Fruit fly (Drosophila melanogaster): ENCODE measurements around the gene CG1677.

Gene CG1677

DNA sequence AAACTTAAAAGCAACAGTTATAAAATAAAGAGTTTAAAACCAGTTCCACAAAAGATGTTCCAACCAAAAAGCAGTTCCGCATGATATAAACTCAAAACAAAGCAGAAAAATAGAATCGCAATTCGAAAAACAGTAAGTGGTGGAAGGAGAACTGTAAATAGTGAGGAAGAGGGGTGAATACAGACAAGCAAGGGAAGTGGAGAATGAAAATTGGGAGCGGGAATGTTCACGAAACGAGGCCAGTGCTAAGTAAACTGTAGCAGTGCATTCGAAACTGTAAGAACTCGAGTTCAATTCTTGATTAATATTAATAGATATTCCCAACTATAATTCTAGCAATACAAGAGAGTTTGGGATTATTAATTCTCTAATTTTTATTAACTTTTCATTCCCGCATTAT is 67.6 kb downstream of the CG1677 start (continued):
- TF ChIP-seq CG10462 (GFP tag; optimal IDR thresholded peaks at IDR 0.05) (no peak), sd (tag; optimal IDR thresholded peaks at IDR 0.05) (no peak), pros (GFP tag; optimal IDR thresholded peaks at IDR 0.05) (peak; percentile 24), dmrt11E (tag; optimal IDR thresholded peaks at IDR 0.05) (no peak), ci (GFP tag; IDR thresholded peaks at IDR 0.05) (no peak), CG30431 (GFP tag; optimal IDR thresholded peaks at IDR 0.05) (no peak), seq (GFP tag; IDR thresholded peaks at IDR 0.05) (0 out of 2 replicates have a peak, but pooled peaks have one; percentile 0), CoRest (tag; optimal IDR thresholded peaks at IDR 0.05) (no peak), NC2α (GFP tag; optimal IDR thresholded peaks at IDR 0.05) (no peak), CG15601 (tag; optimal IDR thresholded peaks at IDR 0.05) (no peak), CG5245 (GFP tag; optimal IDR thresholded peaks at IDR 0.05) (no peak), nerfin-1 (tag; optimal IDR thresholded peaks at IDR 0.05) (no peak), cad (GFP tag; optimal IDR thresholded peaks at IDR 0.05) (peak; percentile 63), Sry-δ (GFP tag; optimal IDR thresholded peaks at IDR 0.05) (no peak), tx (GFP tag; optimal IDR thresholded peaks at IDR 0.05) (no peak), CG1233 (GFP tag; optimal IDR thresholded peaks at IDR 0.05) (no peak), Doc3 (GFP tag; IDR thresholded peaks at IDR 0.05; ENCODE audit: partially characterized antibody) (no peak), CG13424 (tag; optimal IDR thresholded peaks at IDR 0.05) (no peak), dati (GFP tag; IDR thresholded peaks at IDR 0.05) (no peak)

DNA sequence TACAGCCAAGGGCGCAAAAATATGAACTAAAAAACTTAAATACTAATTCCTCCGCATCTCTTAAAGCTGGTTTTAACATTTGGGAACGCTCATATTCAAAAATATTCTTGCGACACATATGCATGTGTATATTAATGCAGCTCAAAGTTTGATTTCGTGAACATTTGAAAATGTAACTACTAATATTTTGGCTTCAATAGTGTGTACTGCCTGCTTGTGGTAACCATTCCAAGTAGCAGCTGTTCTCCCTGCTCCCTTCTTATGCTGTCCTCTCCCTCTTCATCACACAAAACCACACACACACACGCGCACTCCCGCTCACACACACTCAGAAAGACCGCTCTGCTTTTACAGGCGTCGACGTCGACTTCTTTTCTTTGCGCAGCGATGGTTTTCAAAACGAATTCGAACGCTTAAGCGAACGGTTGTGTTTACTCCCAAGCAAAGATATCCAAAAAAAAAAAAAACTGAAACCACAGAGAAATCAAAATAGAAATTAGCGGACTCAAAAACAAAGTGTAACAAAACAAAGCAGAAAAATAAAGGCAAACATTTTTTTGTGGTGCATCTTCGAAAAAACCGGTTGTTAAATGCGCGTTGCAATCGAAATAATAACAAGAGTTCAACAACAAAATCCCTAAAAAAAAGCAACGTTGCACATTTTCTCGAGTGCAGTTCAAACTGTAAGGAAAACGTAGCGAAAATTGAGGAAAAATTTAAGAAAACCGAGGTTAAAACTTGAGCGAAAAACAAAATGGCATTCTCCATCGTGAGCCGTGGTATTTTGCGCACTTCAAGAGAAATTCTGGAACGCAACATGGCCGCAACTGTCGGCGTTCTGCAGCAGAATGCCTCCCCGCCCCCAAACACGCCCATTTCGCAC is 68.4 kb downstream of the CG1677 start, which contains the start of gene CBP:
Gene CBP (plus strand): TSS at position 391 of the 883 bp plus-strand sequence.
- peak; percentile 83 for TF ChIP-seq CG11085 (GFP tag; IDR thresholded peaks at IDR 0.05)
- peak; percentile 90 for TF ChIP-seq bowl (GFP tag; IDR thresholded peaks at IDR 0.05)
- peak; percentile 97 for TF ChIP-seq ems (GFP tag; optimal IDR thresholded peaks at IDR 0.05)
- TF ChIP-seq CG1024 (GFP tag; IDR thresholded peaks at IDR 0.05) = peak; percentile 92
- peak; percentile 91 for TF ChIP-seq ab (GFP tag; optimal IDR thresholded peaks at IDR 0.05)
- 0 out of 2 replicates have a peak, but pooled peaks have one; percentile 15 for TF ChIP-seq Bgb (GFP tag; IDR thresholded peaks at IDR 0.05; ENCODE audit: partially characterized antibody)
- TF ChIP-seq CG6683 (GFP tag; optimal IDR thresholded peaks at IDR 0.05) = peak; percentile 92
- TF ChIP-seq Blimp-1 (GFP tag; optimal IDR thresholded peaks at IDR 0.05) = peak; percentile 97
- TF ChIP-seq CG6254 (GFP tag; optimal IDR thresholded peaks at IDR 0.05) = peak; percentile 97
- TF ChIP-seq CG2129 (GFP tag; IDR thresholded peaks at IDR 0.05; ENCODE audit: partially characterized antibody) = no peak
- TF ChIP-seq Eip74EF (GFP tag; optimal IDR thresholded peaks at IDR 0.05) = peak in 1 of 2 experiments; percentile 98
- peak; percentile 94 for TF ChIP-seq tup (GFP tag; optimal IDR thresholded peaks at IDR 0.05)
- peak; percentile 78 for TF ChIP-seq exex (tag; optimal IDR thresholded peaks at IDR 0.05)
- peak; percentile 93 for TF ChIP-seq CG4328 (GFP tag; optimal IDR thresholded peaks at IDR 0.05)
- peak; percentile 97 for TF ChIP-seq shn (GFP tag; optimal IDR thresholded peaks at IDR 0.05)
- peak; percentile 98 for TF ChIP-seq lab (GFP tag; optimal IDR thresholded peaks at IDR 0.05)
- TF ChIP-seq br (optimal IDR thresholded peaks at IDR 0.05) = no peak
- TF ChIP-seq Hr78 (GFP tag; optimal IDR thresholded peaks at IDR 0.05) = peak in 1 of 2 experiments; percentile 90
- TF ChIP-seq bab2 (GFP tag; optimal IDR thresholded peaks at IDR 0.05) = peak; percentile 96
- peak; percentile 90 for TF ChIP-seq Nf-YA (GFP tag; IDR thresholded peaks at IDR 0.05)
- TF ChIP-seq ranshi (GFP tag; IDR thresholded peaks at IDR 0.05) = peak; percentile 94
- TF ChIP-seq peb (GFP tag; IDR thresholded peaks at IDR 0.05) = peak; percentile 95
- peak; percentile 98 for TF ChIP-seq CG17328 (GFP tag; IDR thresholded peaks at IDR 0.05)
- TF ChIP-seq CG14050 (GFP tag; IDR thresholded peaks at IDR 0.05) = peak; percentile 93
- 0 out of 2 replicates have a peak, but pooled peaks have one; percentile 33 for TF ChIP-seq ato (GFP tag; IDR thresholded peaks at IDR 0.05; ENCODE audit: partially characterized antibody)
- TF ChIP-seq CG10267 (tag; optimal IDR thresholded peaks at IDR 0.05) = peak; percentile 95
- TF ChIP-seq grau (tag; optimal IDR thresholded peaks at IDR 0.05) = peak; percentile 97
- peak; percentile 98 for TF ChIP-seq HmgZ (tag; optimal IDR thresholded peaks at IDR 0.05)
- TF ChIP-seq yki (optimal IDR thresholded peaks at IDR 0.05) = peak; percentile 36

Data from whole organism, embryonic.